Worm (Caenorhabditis elegans): ENCODE data around the gene F38B7.3.
A peak's percentile ranks its signal among the peaks of the same experiment; 100 is the strongest.

- TF ChIP-seq aha-1 (tag; optimal IDR thresholded peaks at IDR 0.05) (no peak), fos-1 (tag; optimal IDR thresholded peaks at IDR 0.05) (peak; percentile 45), ces-1 (GFP tag; optimal IDR thresholded peaks at IDR 0.05) (no peak), snpc-4 (tag; optimal IDR thresholded peaks at IDR 0.05) (no peak), efl-1 (optimal IDR thresholded peaks at IDR 0.05) (peak; percentile 20 to 39), efl-1 (GFP tag; optimal IDR thresholded peaks at IDR 0.05 in 1 of 2) (peak in 1 of 2 experiments; percentile 6), pqm-1 (tag; optimal IDR thresholded peaks at IDR 0.05) (no peak), mep-1 (tag; optimal IDR thresholded peaks at IDR 0.05) (peak; percentile 85), dpl-1 (GFP tag; optimal IDR thresholded peaks at IDR 0.05) (peak in 2 of 3 experiments; percentile 22 to 36)
Observed at ce11 chrV:11531100-11531499, 17.8 kb upstream of the F38B7.3 start.
